Worm (Caenorhabditis elegans) whole organism, mixed stage, embryonic: ENCODE results near the gene F41C3.7.
"Not testable (repeated sequence)": the region's sequence is repeated elsewhere in the genome, so short reads cannot be mapped to it uniquely, and the experiment has no call there.

Source experiments
- blmp-1 ChIP-seq: fragments of 150-350 bp; optimal IDR thresholded peaks from 2 replicates; lab custom pipeline; 2014; ENCODE audit warnings: missing biosample characterization, missing genetic modification characterization
- lsy-2 ChIP-seq: fragments of 150-350 bp; optimal IDR thresholded peaks from 2 replicates; lab custom pipeline; 2014; ENCODE audit warnings: missing biosample characterization, missing genetic modification characterization
- nhr-237 ChIP-seq: fragments of 150-350 bp; optimal IDR thresholded peaks from 2 replicates; lab custom pipeline; 2014; ENCODE audit warnings: missing biosample characterization, missing genetic modification characterization
- nhr-28 ChIP-seq: fragments of 150-350 bp; optimal IDR thresholded peaks from 2 replicates; lab custom pipeline; 2014; ENCODE audit warnings: missing biosample characterization, missing genetic modification characterization
- pha-4 ChIP-seq: fragments of 150-350 bp; optimal IDR thresholded peaks from 2 replicates; lab custom pipeline; 2018; ENCODE audit warnings: missing biosample characterization, missing genetic modification reagents, missing genetic modification characterization

DNA sequence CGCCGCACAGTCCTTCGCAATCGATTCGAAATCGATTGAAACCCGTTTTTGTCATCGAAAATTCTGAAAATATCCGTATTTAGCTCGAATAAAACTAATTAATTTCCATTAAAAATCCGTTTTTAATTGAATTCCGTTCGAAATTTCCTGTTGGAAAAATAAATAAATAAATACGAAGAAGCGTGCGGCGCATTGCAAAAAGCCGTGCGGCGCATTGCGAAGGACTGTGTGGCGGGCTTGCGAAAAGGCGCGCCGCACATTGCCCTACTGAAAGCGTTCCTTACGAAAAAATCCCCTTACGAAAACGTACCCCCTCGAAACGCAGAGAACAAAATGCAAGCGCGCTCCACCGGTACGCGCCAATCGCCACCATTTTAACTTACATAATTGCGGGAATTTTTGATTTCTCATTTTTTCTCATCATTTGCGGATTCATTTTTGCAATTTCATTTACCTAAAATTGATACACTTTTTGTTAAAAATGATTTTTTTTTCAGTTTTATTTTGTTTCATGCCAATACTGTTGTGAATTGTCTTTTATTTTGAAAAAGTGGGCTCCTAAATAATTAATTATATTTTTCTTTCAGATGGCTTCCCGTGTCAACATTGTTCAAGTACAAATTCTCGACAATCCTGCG, 28.2 kb upstream of the F41C3.7 start, which contains the start of gene unc-85:
- not testable (repeated sequence) for TF ChIP-seq nhr-28, pha-4, blmp-1 (tag; lab: Kevin White, UChicago)
- TF ChIP-seq nhr-237 (tag; lab: Kevin White, UChicago) (peak; percentile 60), lsy-2 (peak; percentile 67)
